Worm (Caenorhabditis elegans) whole organism, L4 larva: ENCODE measurements around the gene F37H8.5.
"Not testable (repeated sequence)": the region's sequence is repeated elsewhere in the genome, so short reads cannot be mapped to it uniquely, and the experiment has no call there.

ENCODE experiments used
- cey-2 ChIP-seq: sonication (generic microtip); optimal IDR thresholded peaks from 3 replicates; lab custom pipeline; 2017; ENCODE audit warnings: missing genetic modification characterization, mild to moderate bottlenecking, missing compliant biosample characterization, antibody characterized with exemption, borderline replicate concordance; ENCODE audit not compliant: insufficient read depth
- dmd-9 ChIP-seq: fragments of 200-800 bp; sonication (Bioruptor generic); IDR thresholded peaks from 2 replicates; pipeline ENCODE4 v1.3.6; 2022; ENCODE audit warnings: missing genetic modification reagents, missing genetic modification characterization, missing compliant biosample characterization
- fos-1 ChIP-seq: fragments of 150-350 bp; optimal IDR thresholded peaks from 2 replicates; lab custom pipeline; 2014; ENCODE audit warnings: missing biosample characterization, missing genetic modification characterization
- gei-8 ChIP-seq: fragments of 200-800 bp; sonication (Bioruptor generic); optimal IDR thresholded peaks from 2 replicates; lab custom pipeline; 2018; ENCODE audit warnings: mild to moderate bottlenecking, missing genetic modification characterization, missing compliant biosample characterization
- snpc-4 ChIP-seq: fragments of 150-350 bp; optimal IDR thresholded peaks from 2 replicates; lab custom pipeline; 2014; ENCODE audit warnings: missing biosample characterization, missing genetic modification characterization

ce11 chrII:11168893-11169292 is 19.1 kb upstream of the F37H8.5 start:
- not testable (repeated sequence) for TF ChIP-seq dmd-9; cey-2 (tag; lab: Kevin White, UChicago); gei-8 (GFP tag; lab: Kevin White, UChicago); snpc-4 (tag; lab: Kevin White, UChicago); fos-1 (tag; lab: Kevin White, UChicago)
